Fruit fly (Drosophila melanogaster): ENCODE data around the gene omd.

omd gene

dm6 chr3R:13686371-13687211, at the start of gene omd (continued):
- TF ChIP-seq CG32006 (GFP tag; optimal IDR thresholded peaks at IDR 0.05), result peak; percentile 51
- no peak for TF ChIP-seq CG11762 (GFP tag; optimal IDR thresholded peaks at IDR 0.05; ENCODE audit: insufficient read depth)
- no peak for TF ChIP-seq CG3032 (tag; optimal IDR thresholded peaks at IDR 0.05)
- TF ChIP-seq Hr39 (GFP tag; optimal IDR thresholded peaks at IDR 0.05), result no peak
- no peak for TF ChIP-seq dac (GFP tag; optimal IDR thresholded peaks at IDR 0.05)
- TF ChIP-seq Eip93F (GFP tag; optimal IDR thresholded peaks at IDR 0.05), result no peak
- TF ChIP-seq cyc (GFP tag; optimal IDR thresholded peaks at IDR 0.05), result no peak
- TF ChIP-seq esn (GFP tag; optimal IDR thresholded peaks at IDR 0.05), result no peak
- no peak for TF ChIP-seq CG1621 (tag; optimal IDR thresholded peaks at IDR 0.05)

dm6 chr3R:13735304-13735898, 48.4 kb upstream of the omd start:
- TF ChIP-seq Sox15 (GFP tag; optimal IDR thresholded peaks at IDR 0.05) (no peak), svp (GFP tag) (peak; percentile 35), fd85E (GFP tag; optimal IDR thresholded peaks at IDR 0.05) (no peak), cyc (GFP tag; optimal IDR thresholded peaks at IDR 0.05) (no peak), CG10631 (GFP tag; optimal IDR thresholded peaks at IDR 0.05) (no peak)

- TF ChIP-seq CG1621 (tag; optimal IDR thresholded peaks at IDR 0.05) (no peak), CG6163 (GFP tag; IDR thresholded peaks at IDR 0.05) (0 out of 3 replicates have a peak, but pooled peaks have one; percentile 22), ss (GFP tag; optimal IDR thresholded peaks at IDR 0.05) (peak in 1 of 2 experiments; percentile 3), eg (GFP tag; IDR thresholded peaks at IDR 0.05) (peak; percentile 29; the same call in 1 of the 3 replicates)
These were observed 43.0 kb upstream of the omd start for dm6 chr3R:13730005-13730404.

- TF ChIP-seq salr (GFP tag; optimal IDR thresholded peaks at IDR 0.05) (no peak), topi (GFP tag; optimal IDR thresholded peaks at IDR 0.05) (no peak), Blimp-1 (GFP tag; optimal IDR thresholded peaks at IDR 0.05) (no peak), Sox102F (GFP tag; optimal IDR thresholded peaks at IDR 0.05) (no peak)
These were observed 41.9 kb upstream of the omd start for dm6 chr3R:13728897-13729296.

- no peak for TF ChIP-seq Met (GFP tag; optimal IDR thresholded peaks at IDR 0.05)
- TF ChIP-seq CG8119 (GFP tag; IDR thresholded peaks at IDR 0.05), result 0 out of 3 replicates have a peak, but pooled peaks have one; percentile 35
- TF ChIP-seq Hr4 (GFP tag; optimal IDR thresholded peaks at IDR 0.05), result peak; percentile 35
- peak; percentile 62 for TF ChIP-seq svp (GFP tag)
- peak; percentile 3 for TF ChIP-seq Sox102F (GFP tag; optimal IDR thresholded peaks at IDR 0.05)
- TF ChIP-seq pdm3 (GFP tag; optimal IDR thresholded peaks at IDR 0.05), result peak; percentile 18
- TF ChIP-seq vri (GFP tag; optimal IDR thresholded peaks at IDR 0.05), result no peak
- TF ChIP-seq CG32006 (GFP tag; optimal IDR thresholded peaks at IDR 0.05), result peak; percentile 50
- peak; percentile 22 for TF ChIP-seq esn (GFP tag; optimal IDR thresholded peaks at IDR 0.05)
- no peak for TF ChIP-seq Sox14 (GFP tag; optimal IDR thresholded peaks at IDR 0.05)
- TF ChIP-seq CG15336 (GFP tag; IDR thresholded peaks at IDR 0.05), result peak; percentile 16; the same call in 1 of the 2 replicates
- TF ChIP-seq OdsH (GFP tag; optimal IDR thresholded peaks at IDR 0.05), result peak; percentile 26
- TF ChIP-seq Hr39 (GFP tag; optimal IDR thresholded peaks at IDR 0.05), result no peak
- TF ChIP-seq fkh (GFP tag; optimal IDR thresholded peaks at IDR 0.05), result no peak
- no peak for TF ChIP-seq CG9139 (GFP tag; optimal IDR thresholded peaks at IDR 0.05)
- peak; percentile 1 for TF ChIP-seq CG34406 (GFP tag; optimal IDR thresholded peaks at IDR 0.05)
- no peak for TF ChIP-seq CG8632 (GFP tag; optimal IDR thresholded peaks at IDR 0.05)
- peak; percentile 62 for TF ChIP-seq Eip78C (GFP tag)
These were observed 39.8 kb upstream of the omd start for dm6 chr3R:13726795-13727194.

All from whole organism, prepupa.